Worm (Caenorhabditis elegans): ENCODE data around the gene C04E6.8.

C04E6.8 gene

ce11 chrV:5917707-5918106, 34.1 kb upstream of the C04E6.8 start, which contains the start of gene lrpr-1 (continued):
- TF ChIP-seq tbx-2 (tag; optimal IDR thresholded peaks at IDR 0.05) (peak; percentile 97), unc-130 (tag; optimal IDR thresholded peaks at IDR 0.05) (no peak), elt-3 (tag; optimal IDR thresholded peaks at IDR 0.05) (peak in 2 of 6 experiments; percentile 16 to 35), egl-13 (tag; optimal IDR thresholded peaks at IDR 0.05) (peak; percentile 96), blmp-1 (tag; optimal IDR thresholded peaks at IDR 0.05) (peak; percentile 57), lsy-2 (tag; optimal IDR thresholded peaks at IDR 0.05) (peak; percentile 85 to 87), mef-2 (tag; optimal IDR thresholded peaks at IDR 0.05) (no peak), ceh-8 (GFP tag; optimal IDR thresholded peaks at IDR 0.05) (peak; percentile 77), aly-2 (tag; optimal IDR thresholded peaks at IDR 0.05) (peak; percentile 68), vab-15 (tag; optimal IDR thresholded peaks at IDR 0.05) (peak; percentile 43), unc-98 (GFP tag; IDR thresholded peaks at IDR 0.05) (peak; percentile 92), C34B4.2 (tag; optimal IDR thresholded peaks at IDR 0.05) (peak; percentile 32), zag-1 (tag; optimal IDR thresholded peaks at IDR 0.05) (no peak), lin-39 (tag; optimal IDR thresholded peaks at IDR 0.05) (peak; percentile 69), unc-62 (GFP tag; optimal IDR thresholded peaks at IDR 0.05) (no peak), mab-9 (GFP tag; IDR thresholded peaks at IDR 0.05) (peak; percentile 91), grh-1 (GFP tag; IDR thresholded peaks at IDR 0.05) (peak; percentile 88), zip-4 (GFP tag; optimal IDR thresholded peaks at IDR 0.05) (peak; percentile 86), lin-35 (GFP tag; optimal IDR thresholded peaks at IDR 0.05) (peak; percentile 99), dsc-1 (tag; optimal IDR thresholded peaks at IDR 0.05) (peak; percentile 98), mdl-1 (tag; optimal IDR thresholded peaks at IDR 0.05) (peak in 1 of 2 experiments; percentile 68), efl-3 (GFP tag; optimal IDR thresholded peaks at IDR 0.05) (peak; percentile 90), nhr-19 (GFP tag; conservative IDR thresholded peaks at IDR 0.05) (peak; percentile 93), nhr-28 (tag; optimal IDR thresholded peaks at IDR 0.05) (no peak), ceh-88 (GFP tag; IDR thresholded peaks at IDR 0.05) (peak; percentile 71; the same call in 1 of the 2 replicates), ces-1 (GFP tag; optimal IDR thresholded peaks at IDR 0.05) (no peak), isw-1 (GFP tag; IDR thresholded peaks at IDR 0.05) (peak; percentile 86), fkh-8 (tag; optimal IDR thresholded peaks at IDR 0.05) (peak; percentile 86), nhr-71 (tag; optimal IDR thresholded peaks at IDR 0.05) (peak; percentile 96), rnt-1 (tag; optimal IDR thresholded peaks at IDR 0.05) (peak; percentile 100), ceh-82 (tag; optimal IDR thresholded peaks at IDR 0.05) (peak; percentile 71 to 82 (median 78)), pqm-1 (tag; optimal IDR thresholded peaks at IDR 0.05) (no peak), efl-1 (optimal IDR thresholded peaks at IDR 0.05) (peak; percentile 99), efl-1 (GFP tag; optimal IDR thresholded peaks at IDR 0.05 in 1 of 2) (peak; percentile 98 to 100), pag-3 (tag; optimal IDR thresholded peaks at IDR 0.05; ENCODE audit: borderline replicate concordance, insufficient read depth) (no peak), fos-1 (tag; optimal IDR thresholded peaks at IDR 0.05) (peak; percentile 59), C04F5.9 (tag; optimal IDR thresholded peaks at IDR 0.05) (peak; percentile 94), sptf-1 (tag; optimal IDR thresholded peaks at IDR 0.05) (no peak), ama-1 (optimal IDR thresholded peaks at IDR 0.05) (no peak), lin-14 (GFP tag; optimal IDR thresholded peaks at IDR 0.05) (peak; percentile 86), hlh-17 (GFP tag; optimal IDR thresholded peaks at IDR 0.05; ENCODE audit: borderline replicate concordance) (peak; percentile 71)

DNA sequence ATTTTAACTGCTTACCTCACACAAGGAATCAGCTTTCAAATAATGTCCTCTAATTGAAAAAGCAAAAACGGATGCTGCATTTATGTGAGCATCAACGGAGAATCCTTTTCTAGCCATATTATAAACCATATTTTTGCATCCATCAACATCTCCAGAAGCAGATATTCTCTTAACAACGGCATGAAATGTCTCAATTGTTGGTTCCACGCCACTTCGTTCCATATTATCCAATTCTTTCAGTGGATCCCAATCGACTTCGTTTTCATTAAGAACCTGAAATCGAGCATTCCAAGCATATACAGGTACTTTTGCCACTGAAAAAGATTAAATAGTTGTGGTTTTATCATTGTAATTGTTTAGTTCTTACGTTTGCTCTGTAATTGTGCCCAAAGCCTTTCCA, 33.2 kb upstream of the C04E6.8 start:
- TF ChIP-seq efl-1 (optimal IDR thresholded peaks at IDR 0.05), result no peak
- peak in 1 of 2 experiments; percentile 75 for TF ChIP-seq efl-1 (GFP tag; optimal IDR thresholded peaks at IDR 0.05 in 1 of 2)
- no peak for TF ChIP-seq ceh-8 (GFP tag; optimal IDR thresholded peaks at IDR 0.05)

- TF ChIP-seq ceh-82 (tag; optimal IDR thresholded peaks at IDR 0.05) (no peak), mef-2 (tag; optimal IDR thresholded peaks at IDR 0.05) (no peak), elt-2 (tag; optimal IDR thresholded peaks at IDR 0.05) (no peak), efl-1 (optimal IDR thresholded peaks at IDR 0.05) (no peak), efl-1 (GFP tag; optimal IDR thresholded peaks at IDR 0.05 in 1 of 2) (peak in 1 of 2 experiments; percentile 7), F16B12.6 (tag; optimal IDR thresholded peaks at IDR 0.05) (no peak)
These were observed 28.8 kb upstream of the C04E6.8 start, which contains the start of gene C04E6.13 for ce11 chrV:5912426-5912825. TSS of gene C04E6.13 (plus strand) at chrV:5912726.
